Worm (Caenorhabditis elegans): ENCODE measurements around the gene sre-47.
A peak's percentile ranks its signal among the peaks of the same experiment; 100 is the strongest.

The sre-47 gene

ce11 chrII:14005183-14005582, 20.7 kb upstream of the sre-47 start:
- TF ChIP-seq ztf-4 (tag; optimal IDR thresholded peaks at IDR 0.05) (no peak), daf-12 (tag; optimal IDR thresholded peaks at IDR 0.05) (no peak), ama-1 (optimal IDR thresholded peaks at IDR 0.05) (no peak), jun-1 (tag; optimal IDR thresholded peaks at IDR 0.05) (no peak), ceh-9 (tag; optimal IDR thresholded peaks at IDR 0.05) (no peak), ztf-11 (tag; optimal IDR thresholded peaks at IDR 0.05) (no peak), pha-4 (tag; optimal IDR thresholded peaks at IDR 0.05) (no peak), ZK546.5 (tag; optimal IDR thresholded peaks at IDR 0.05) (no peak), tbx-2 (tag; optimal IDR thresholded peaks at IDR 0.05) (no peak), unc-39 (tag; optimal IDR thresholded peaks at IDR 0.05) (no peak), nhr-25 (tag; optimal IDR thresholded peaks at IDR 0.05) (no peak), ceh-28 (tag; optimal IDR thresholded peaks at IDR 0.05) (no peak), nhr-67 (tag; optimal IDR thresholded peaks at IDR 0.05) (no peak), hmg-11 (tag; optimal IDR thresholded peaks at IDR 0.05) (no peak), lin-39 (tag; optimal IDR thresholded peaks at IDR 0.05) (no peak), nhr-43 (tag; optimal IDR thresholded peaks at IDR 0.05; ENCODE audit: poor library complexity, severe bottlenecking) (no peak), aly-2 (tag; optimal IDR thresholded peaks at IDR 0.05) (no peak)

DNA sequence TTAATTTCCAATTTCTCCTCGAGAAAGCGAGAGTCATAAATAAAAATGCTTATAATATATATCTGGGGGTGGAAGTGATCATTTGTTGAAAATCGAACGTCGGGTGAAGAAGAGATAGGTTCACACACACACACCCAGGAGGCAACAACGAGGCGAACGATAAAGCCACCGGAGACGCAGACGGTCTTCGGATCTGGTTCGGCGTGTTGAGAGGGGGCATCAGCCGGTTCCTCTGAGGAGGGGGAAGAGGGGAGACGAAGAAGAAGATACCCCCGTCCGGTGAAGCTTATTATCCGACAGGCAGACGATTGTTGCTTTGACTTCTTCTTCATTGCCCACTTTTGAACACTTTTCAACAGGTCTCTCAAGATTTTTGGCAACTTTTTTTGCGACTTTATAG, 20.3 kb upstream of the sre-47 start:
- TF ChIP-seq ceh-28 (tag; optimal IDR thresholded peaks at IDR 0.05): no peak
- TF ChIP-seq nhr-43 (tag; optimal IDR thresholded peaks at IDR 0.05; ENCODE audit: poor library complexity, severe bottlenecking): peak; percentile 56

DNA sequence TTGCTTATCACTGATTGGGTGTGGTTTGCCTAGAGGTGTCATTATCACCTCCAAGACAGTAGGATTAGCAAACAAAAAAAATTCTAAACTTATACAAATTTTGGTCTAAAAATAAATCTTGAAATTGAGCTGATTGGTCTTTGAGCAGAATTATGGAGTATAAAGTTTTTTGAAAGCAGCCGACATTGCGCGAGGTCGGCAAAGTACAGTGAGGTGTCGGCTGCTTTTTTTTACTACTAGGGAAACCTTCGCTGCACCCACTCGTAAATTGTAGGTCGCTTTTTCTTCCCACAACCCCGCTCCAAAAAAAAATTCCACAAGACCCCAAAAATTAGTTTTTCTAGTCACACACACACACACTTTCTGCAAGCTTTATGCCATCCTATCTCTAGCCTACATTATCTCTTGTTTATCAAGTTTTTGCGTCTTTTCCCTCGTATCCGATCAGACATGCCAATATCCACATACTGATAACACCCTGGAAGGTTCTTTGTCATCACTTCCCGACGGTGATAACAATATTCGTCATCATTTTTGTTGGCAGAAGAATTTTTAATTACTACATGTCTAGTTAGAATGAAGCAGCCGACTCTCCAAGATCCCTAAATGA, 19.5 kb upstream of the sre-47 start:
- TF ChIP-seq snpc-4 (tag; optimal IDR thresholded peaks at IDR 0.05): peak; percentile 35
- peak; percentile 26 for TF ChIP-seq elt-2 (tag; optimal IDR thresholded peaks at IDR 0.05)
- TF ChIP-seq nhr-12 (tag; optimal IDR thresholded peaks at IDR 0.05): no peak
- TF ChIP-seq pqm-1 (tag; optimal IDR thresholded peaks at IDR 0.05): no peak
- no peak for TF ChIP-seq aly-2 (tag; optimal IDR thresholded peaks at IDR 0.05)

DNA sequence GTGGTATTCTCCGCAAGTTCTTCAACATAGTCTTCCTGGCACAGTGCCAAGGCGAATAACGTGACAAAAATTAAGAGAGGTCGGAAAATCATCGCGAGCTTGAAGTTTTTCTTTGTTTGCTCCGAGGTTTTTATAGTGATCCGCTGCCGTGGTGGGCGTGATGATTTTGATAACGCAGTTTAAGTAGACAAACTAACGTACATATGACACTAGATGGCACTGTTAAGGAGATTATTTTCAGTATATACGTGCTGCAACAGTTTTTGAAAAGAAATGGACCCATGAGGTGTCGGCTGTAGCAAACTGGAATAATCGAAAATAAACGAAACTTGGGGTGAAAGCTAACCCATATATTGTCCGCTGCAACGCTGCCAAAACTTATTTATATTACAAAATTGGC, 17.7 kb upstream of the sre-47 start, which contains the start of gene F01D5.5:
F01D5.5 (minus strand) TSS at position 101 of the 400 bp plus-strand sequence.
- TF ChIP-seq elt-2 (tag; optimal IDR thresholded peaks at IDR 0.05) (peak; percentile 34), egl-5 (tag; optimal IDR thresholded peaks at IDR 0.05) (no peak), mdl-1 (tag; optimal IDR thresholded peaks at IDR 0.05) (no peak)

DNA sequence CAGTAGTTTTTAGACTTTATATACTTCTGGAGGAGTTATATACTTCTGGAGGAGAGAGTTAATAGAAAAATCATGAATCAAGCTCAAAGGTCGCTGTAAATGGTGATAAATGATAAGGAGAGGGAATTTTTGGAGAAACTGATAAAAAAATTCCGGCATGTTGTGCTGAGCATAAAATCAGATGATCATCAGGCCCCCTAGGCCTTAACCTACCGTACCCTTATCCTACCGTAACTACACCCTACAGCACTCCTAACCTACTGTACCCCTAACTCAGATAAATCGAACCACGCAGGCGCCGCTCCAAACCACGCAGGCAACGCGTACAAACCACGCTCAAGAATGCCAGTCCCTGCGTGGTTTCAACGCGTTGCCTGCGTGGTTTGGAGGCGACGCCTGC, 15.6 kb upstream of the sre-47 start, which contains the start of gene F01D5.3:
F01D5.3 (minus strand) TSS at position 101 of the 400 bp plus-strand sequence.
- TF ChIP-seq elt-2 (tag; optimal IDR thresholded peaks at IDR 0.05): peak; percentile 42

DNA sequence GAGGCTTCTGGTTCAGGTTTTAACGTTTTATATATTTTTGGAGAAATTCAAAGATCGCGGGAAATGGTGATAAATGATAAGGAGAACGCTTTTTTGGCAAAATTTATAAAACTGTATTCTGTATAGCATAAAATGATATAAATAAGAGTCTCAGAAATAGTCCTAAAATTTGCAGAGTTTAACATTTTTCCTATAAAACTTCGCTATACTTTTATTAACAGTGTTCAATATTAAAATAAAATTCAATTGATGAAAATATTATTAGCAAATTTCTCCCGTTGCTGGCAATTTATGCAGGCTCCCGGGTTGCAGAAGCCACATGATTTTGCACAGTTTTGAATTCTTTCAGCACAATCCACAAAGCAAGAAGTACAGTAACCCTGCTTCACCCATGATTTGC, 14.5 kb upstream of the sre-47 start, which contains the start of gene F01D5.2:
F01D5.2 (minus strand) TSS at position 101 of the 400 bp plus-strand sequence.
- no peak for TF ChIP-seq sea-2 (GFP tag; optimal IDR thresholded peaks at IDR 0.05)
- TF ChIP-seq egl-27 (tag; optimal IDR thresholded peaks at IDR 0.05): no peak
- no peak for TF ChIP-seq ztf-11 (tag; optimal IDR thresholded peaks at IDR 0.05)
- TF ChIP-seq R02D3.7 (tag; optimal IDR thresholded peaks at IDR 0.05): no peak
- no peak for TF ChIP-seq ama-1 (optimal IDR thresholded peaks at IDR 0.05)
- no peak for TF ChIP-seq fkh-2 (tag; optimal IDR thresholded peaks at IDR 0.05)
- TF ChIP-seq aly-2 (tag; optimal IDR thresholded peaks at IDR 0.05): no peak
- TF ChIP-seq nhr-76 (tag; optimal IDR thresholded peaks at IDR 0.05): no peak
- TF ChIP-seq ceh-16 (tag; optimal IDR thresholded peaks at IDR 0.05): no peak
- TF ChIP-seq hmg-11 (tag; optimal IDR thresholded peaks at IDR 0.05): no peak
- TF ChIP-seq zag-1 (tag; optimal IDR thresholded peaks at IDR 0.05): no peak
- TF ChIP-seq nhr-25 (tag; optimal IDR thresholded peaks at IDR 0.05): no peak
- TF ChIP-seq nhr-237 (tag; optimal IDR thresholded peaks at IDR 0.05): no peak
- no peak for TF ChIP-seq eor-1 (tag; optimal IDR thresholded peaks at IDR 0.05)
- no peak for TF ChIP-seq nhr-77 (tag; optimal IDR thresholded peaks at IDR 0.05)
